Worm (Caenorhabditis elegans) whole organism, midembryonic: ENCODE measurements around the gene F10G7.9.

Experiments used
- cog-1 ChIP-seq: sonication (generic microtip); optimal IDR thresholded peaks from 2 replicates; lab custom pipeline; 2016; ENCODE audit warnings: missing genetic modification characterization, missing compliant biosample characterization
- med-1 ChIP-seq: sonication (generic microtip); optimal IDR thresholded peaks from 2 replicates; lab custom pipeline; 2017; ENCODE audit warnings: missing genetic modification characterization, mild to moderate bottlenecking, missing compliant biosample characterization, antibody characterized with exemption, missing genetic modification reagents; ENCODE audit not compliant: insufficient read depth
- tab-1 ChIP-seq: fragments of 200-800 bp; sonication (Bioruptor generic); IDR thresholded peaks from 2 replicates; pipeline ENCODE4 v1.3.6; 2022; ENCODE audit warnings: missing genetic modification characterization, missing compliant biosample characterization
- ztf-29 ChIP-seq: fragments of 200-800 bp; sonication (Bioruptor generic); IDR thresholded peaks from 2 replicates; pipeline ENCODE4 v1.3.6; 2022; ENCODE audit warnings: missing genetic modification reagents, missing genetic modification characterization, missing compliant biosample characterization

DNA sequence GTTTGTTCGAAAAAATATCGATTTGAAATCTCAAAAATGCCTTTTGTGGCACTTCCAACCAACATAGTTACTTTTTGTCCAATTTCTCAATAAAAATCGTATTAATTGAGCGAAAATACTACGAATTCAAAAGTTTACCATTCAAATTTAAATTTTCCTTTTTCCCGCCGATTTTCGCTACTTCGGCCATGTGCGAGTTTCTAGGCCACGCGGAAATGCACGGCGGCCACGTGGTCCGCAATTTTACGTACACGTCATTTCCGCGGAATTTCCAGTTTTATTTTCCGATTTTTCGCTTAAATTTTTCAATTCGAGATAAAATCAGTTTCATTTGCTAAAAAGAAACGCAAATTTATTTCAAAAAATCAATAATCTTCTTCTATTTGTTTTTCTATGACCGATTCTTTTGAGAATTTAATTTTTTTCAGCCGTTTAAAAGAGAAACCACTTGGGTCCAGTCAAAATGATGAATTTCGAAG, 33.7 kb upstream of the F10G7.9 start, which contains the start of gene eas-1:
- no peak for TF ChIP-seq med-1
- no peak for TF ChIP-seq ztf-29 (GFP tag; lab: Robert Waterston, UW)
- TF ChIP-seq tab-1 (GFP tag; lab: Robert Waterston, UW) = peak; percentile 21; the same call in 1 of the 2 replicates
- TF ChIP-seq cog-1 (tag; lab: Kevin White, UChicago) = no peak
